Worm (Caenorhabditis elegans) whole organism, L2 larva: Measurements from ENCODE around the gene fipp-1.

Source experiments
- ceh-16 ChIP-seq: fragments of 150-350 bp; optimal IDR thresholded peaks from 2 replicates; lab custom pipeline; 2014; ENCODE audit warnings: missing biosample characterization, missing genetic modification characterization
- lin-13 ChIP-seq: fragments of 150-350 bp; optimal IDR thresholded peaks from 2 replicates; lab custom pipeline; 2014; ENCODE audit warnings: missing biosample characterization, missing genetic modification reagents, missing genetic modification characterization
- nhr-237 ChIP-seq: fragments of 150-350 bp; optimal IDR thresholded peaks from 2 replicates; lab custom pipeline; 2014; ENCODE audit warnings: missing biosample characterization, missing genetic modification characterization
- snpc-4 ChIP-seq: fragments of 150-350 bp; optimal IDR thresholded peaks from 2 replicates; lab custom pipeline; 2014; ENCODE audit warnings: missing biosample characterization, missing genetic modification characterization

DNA sequence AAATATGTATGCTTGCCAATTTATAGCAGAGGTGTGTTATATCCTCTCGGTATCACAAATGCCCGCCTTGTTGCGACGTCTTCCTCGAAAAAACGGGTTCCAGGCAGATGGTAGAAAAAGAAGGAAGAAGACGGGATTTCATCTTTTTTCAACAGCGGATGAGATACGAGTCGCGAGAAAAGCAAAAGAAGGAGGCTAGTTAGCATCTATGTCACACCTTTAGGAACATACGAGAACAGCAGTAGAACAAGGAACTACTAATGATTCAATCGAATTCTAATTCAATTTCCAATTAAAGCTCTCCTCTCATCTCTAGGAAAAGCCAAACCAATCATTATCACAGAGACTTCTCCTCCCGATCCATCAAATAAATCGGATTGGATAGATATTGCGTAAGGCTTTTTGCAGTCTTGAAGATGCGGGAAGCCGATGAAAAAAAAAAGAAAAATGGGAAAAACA lies 43.0 kb downstream of the fipp-1 start, which contains the start of gene grl-5:
- TF ChIP-seq nhr-237 (no peak), snpc-4 (tag; lab: Kevin White, UChicago) (no peak), ceh-16 (tag; lab: Kevin White, UChicago) (no peak), lin-13 (no peak)
